Fruit fly (Drosophila melanogaster) whole organism, pupa: Measurements from ENCODE around the gene CG17660.

Experiments used
- CG10348 ChIP-seq: fragments of 200-800 bp; sonication (Bioruptor generic); IDR thresholded peaks from 2 replicates; pipeline ENCODE4 v1.3.6; 2022; ENCODE audit warnings: missing biosample characterization, missing genetic modification characterization
- CG12605 ChIP-seq: fragments of 200-800 bp; sonication (Bioruptor generic); IDR thresholded peaks from 2 replicates; pipeline ENCODE4 v1.3.6; 2022; ENCODE audit warnings: missing biosample characterization, missing genetic modification characterization
- CG13204 ChIP-seq: fragments of 200-800 bp; sonication (Bioruptor generic); optimal IDR thresholded peaks from 2 replicates; lab custom pipeline; 2018; ENCODE audit warnings: missing biosample characterization, mild to moderate bottlenecking, missing genetic modification characterization, moderate library complexity
- CG15710 ChIP-seq: fragments of 200-800 bp; sonication (Bioruptor generic); optimal IDR thresholded peaks from 2 replicates; lab custom pipeline; 2018; ENCODE audit warnings: missing biosample characterization, mild to moderate bottlenecking, missing genetic modification characterization, moderate library complexity
- CG32121 ChIP-seq: fragments of 200-800 bp; sonication (Bioruptor generic); IDR thresholded peaks from 2 replicates; pipeline ENCODE4 v1.3.6; 2022; ENCODE audit warnings: missing biosample characterization, missing genetic modification characterization
- CG34367 ChIP-seq: fragments of 200-800 bp; sonication (Bioruptor generic); optimal IDR thresholded peaks from 2 replicates; lab custom pipeline; 2018; ENCODE audit warnings: missing biosample characterization, mild to moderate bottlenecking, missing genetic modification characterization
- CG4496 ChIP-seq: fragments of 200-800 bp; sonication (Bioruptor generic); IDR thresholded peaks from 3 replicates; pipeline ENCODE4 v1.3.6; 2022; ENCODE audit warnings: missing biosample characterization, missing genetic modification characterization
- CG8159 ChIP-seq: fragments of 200-800 bp; sonication (Bioruptor generic); optimal IDR thresholded peaks from 3 replicates; lab custom pipeline; 2018; ENCODE audit warnings: missing biosample characterization, mild to moderate bottlenecking, missing genetic modification characterization, moderate library complexity
- CG8301 ChIP-seq: fragments of 200-800 bp; sonication (Bioruptor generic); optimal IDR thresholded peaks from 2 replicates; lab custom pipeline; 2018; ENCODE audit warnings: missing biosample characterization, mild to moderate bottlenecking, missing genetic modification characterization
- CG9948 ChIP-seq: fragments of 200-800 bp; sonication (Bioruptor generic); optimal IDR thresholded peaks from 2 replicates; lab custom pipeline; 2018; ENCODE audit warnings: missing biosample characterization, mild to moderate bottlenecking, missing genetic modification characterization, moderate library complexity
- EcR ChIP-seq: fragments of 200-800 bp; sonication (Bioruptor generic); optimal IDR thresholded peaks from 3 replicates; lab custom pipeline; 2019; ENCODE audit warnings: missing biosample characterization, missing genetic modification characterization, mild to moderate bottlenecking, moderate library complexity, missing genetic modification reagents
- Pif1A ChIP-seq: fragments of 200-800 bp; sonication (Bioruptor generic); optimal IDR thresholded peaks from 3 replicates; lab custom pipeline; 2016; ENCODE audit warnings: missing biosample characterization, missing genetic modification characterization
- Pif1B ChIP-seq: fragments of 200-800 bp; sonication (Bioruptor generic); optimal IDR thresholded peaks from 3 replicates; lab custom pipeline; 2016; ENCODE audit warnings: missing biosample characterization, missing genetic modification characterization
- Snoo ChIP-seq: fragments of 200-800 bp; sonication (Bioruptor generic); optimal IDR thresholded peaks from 3 replicates; lab custom pipeline; 2017; ENCODE audit warnings: missing biosample characterization, mild to moderate bottlenecking, missing genetic modification characterization, inconsistent platforms
- fd96Ca ChIP-seq: fragments of 200-800 bp; sonication (Bioruptor generic); IDR thresholded peaks from 3 replicates; pipeline ENCODE4 v1.3.6; 2022; ENCODE audit warnings: missing biosample characterization, missing genetic modification characterization
- gl ChIP-seq: fragments of 200-800 bp; sonication (Bioruptor generic); optimal IDR thresholded peaks from 2 replicates; lab custom pipeline; 2018; ENCODE audit warnings: missing biosample characterization, mild to moderate bottlenecking, missing genetic modification characterization
- rn ChIP-seq: fragments of 200-800 bp; sonication (Bioruptor generic); IDR thresholded peaks from 2 replicates; pipeline ENCODE4 v1.3.6; 2022; ENCODE audit warnings: missing biosample characterization, missing genetic modification characterization

CG17660 gene

DNA sequence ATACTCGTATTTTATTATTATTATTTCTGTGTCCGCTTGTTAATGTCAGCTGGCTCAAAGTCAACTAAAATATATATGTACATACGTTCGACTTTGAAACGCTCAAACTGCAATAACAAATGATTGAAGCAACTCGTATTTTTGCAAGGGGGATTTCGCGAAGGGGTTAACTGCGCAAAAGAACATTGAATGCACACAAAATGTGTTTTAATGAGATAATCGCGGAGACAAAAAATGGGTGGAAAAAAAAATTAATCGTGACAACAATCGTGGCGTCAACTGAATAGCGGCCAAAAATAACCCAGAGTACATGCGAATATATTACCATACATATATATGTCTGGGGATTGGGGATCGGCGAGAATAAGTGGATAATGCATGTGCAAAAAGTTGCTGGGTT lies 44.3 kb downstream of the CG17660 start:
- TF ChIP-seq CG13204 (GFP tag; lab: Kevin White, UChicago) (no peak), Pif1A (GFP tag; lab: Kevin White, UChicago) (no peak), gl (tag; lab: Kevin White, UChicago) (no peak)

- TF ChIP-seq EcR = no peak
- no peak for TF ChIP-seq Pif1A (GFP tag; lab: Kevin White, UChicago)
- no peak for TF ChIP-seq fd96Ca (GFP tag; lab: Robert Waterston, UW)
- no peak for TF ChIP-seq CG32121 (GFP tag; lab: Robert Waterston, UW)
Measured at dm6 chr2L:1663066-1663465, 47.2 kb downstream of the CG17660 start.

dm6 chr2L:1658124-1658523 lies 52.1 kb downstream of the CG17660 start:
- TF ChIP-seq CG4496 (GFP tag; lab: Robert Waterston, UW) (no peak), rn (no peak), CG15710 (tag; lab: Kevin White, UChicago) (no peak), Pif1B (GFP tag; lab: Kevin White, UChicago) (no peak), CG34367 (no peak), CG8301 (tag; lab: Kevin White, UChicago) (no peak), CG9948 (no peak), CG10348 (GFP tag; lab: Robert Waterston, UW) (no peak), CG8159 (tag; lab: Kevin White, UChicago) (no peak), CG13204 (GFP tag; lab: Kevin White, UChicago) (no peak), gl (tag; lab: Kevin White, UChicago) (no peak), CG12605 (GFP tag; lab: Robert Waterston, UW) (no peak), Snoo (tag; lab: Kevin White, UChicago) (no peak)
